Fruit fly (Drosophila melanogaster): Measurements from ENCODE around the gene Rpn3.

The Rpn3 gene

dm6 chr2L:19064706-19065105, 13.1 kb downstream of the Rpn3 start, which contains the start of gene CG17343:
Gene CG17343 (plus strand): TSS chr2L:19064929.
- TF ChIP-seq kay (GFP tag; optimal IDR thresholded peaks at IDR 0.05) (no peak), chm (GFP tag; IDR thresholded peaks at IDR 0.05) (no peak), Neu2 (GFP tag; optimal IDR thresholded peaks at IDR 0.05; ENCODE audit: borderline replicate concordance) (no peak), hbn (GFP tag; IDR thresholded peaks at IDR 0.05; ENCODE audit: partially characterized antibody) (peak; percentile 79), Sry-δ (GFP tag; optimal IDR thresholded peaks at IDR 0.05) (peak; percentile 63), tup (GFP tag; optimal IDR thresholded peaks at IDR 0.05) (no peak), CG12769 (tag; optimal IDR thresholded peaks at IDR 0.05) (no peak), crp (GFP tag; optimal IDR thresholded peaks at IDR 0.05) (peak in 1 of 2 experiments; percentile 7), CG15514 (GFP tag; optimal IDR thresholded peaks at IDR 0.05) (peak; percentile 13), rib (GFP tag; IDR thresholded peaks at IDR 0.05) (no peak), CHES-1-like (GFP tag; optimal IDR thresholded peaks at IDR 0.05) (no peak), CG14710 (tag; optimal IDR thresholded peaks at IDR 0.05) (peak; percentile 24), bcd (GFP tag; optimal IDR thresholded peaks at IDR 0.05) (no peak), Bteb2 (GFP tag; optimal IDR thresholded peaks at IDR 0.05) (no peak), Doc3 (GFP tag; IDR thresholded peaks at IDR 0.05; ENCODE audit: partially characterized antibody) (peak; percentile 77), pum (GFP tag; optimal IDR thresholded peaks at IDR 0.05) (no peak), Bgb (GFP tag; IDR thresholded peaks at IDR 0.05; ENCODE audit: partially characterized antibody) (peak; percentile 91), CG15479 (GFP tag; optimal IDR thresholded peaks at IDR 0.05) (no peak), Hr51 (GFP tag; optimal IDR thresholded peaks at IDR 0.05) (no peak), CG4617 (GFP tag; optimal IDR thresholded peaks at IDR 0.05; ENCODE audit: borderline replicate concordance) (peak; percentile 41), gce (GFP tag; IDR thresholded peaks at IDR 0.05) (no peak), CG11398 (GFP tag; optimal IDR thresholded peaks at IDR 0.05) (no peak), pzg (GFP tag; optimal IDR thresholded peaks at IDR 0.05) (peak; percentile 44), CG11560 (tag; IDR thresholded peaks at IDR 0.05) (no peak), grn (GFP tag; optimal IDR thresholded peaks at IDR 0.05) (peak; percentile 54), knrl (GFP tag; IDR thresholded peaks at IDR 0.05; ENCODE audit: partially characterized antibody) (peak; percentile 72; the same call in 2 of the 3 replicates), CG12659 (GFP tag; optimal IDR thresholded peaks at IDR 0.05) (peak; percentile 41), seq (GFP tag; IDR thresholded peaks at IDR 0.05) (no peak), hb (GFP tag; IDR thresholded peaks at IDR 0.05; ENCODE audit: partially characterized antibody) (peak; percentile 98), wdn (GFP tag; IDR thresholded peaks at IDR 0.05) (no peak), bbx (GFP tag; IDR thresholded peaks at IDR 0.05; ENCODE audit: partially characterized antibody) (peak; percentile 95), Ets97D (GFP tag; optimal IDR thresholded peaks at IDR 0.05) (peak; percentile 25), pnt (GFP tag; optimal IDR thresholded peaks at IDR 0.05) (no peak), sna (GFP tag; IDR thresholded peaks at IDR 0.05; ENCODE audit: partially characterized antibody) (peak; percentile 82), Eip74EF (GFP tag; optimal IDR thresholded peaks at IDR 0.05) (no peak), CG14860 (GFP tag; IDR thresholded peaks at IDR 0.05; ENCODE audit: partially characterized antibody) (peak; percentile 94), CG42726 (GFP tag; IDR thresholded peaks at IDR 0.05; ENCODE audit: partially characterized antibody) (peak; percentile 48; the same call in 1 of the 2 replicates), schlank (tag; optimal IDR thresholded peaks at IDR 0.05) (no peak), wor (GFP tag; IDR thresholded peaks at IDR 0.05) (no peak), CoRest (tag; optimal IDR thresholded peaks at IDR 0.05) (peak; percentile 3), br (optimal IDR thresholded peaks at IDR 0.05) (no peak), chinmo (GFP tag; IDR thresholded peaks at IDR 0.05; ENCODE audit: partially characterized antibody) (peak; percentile 93; the same call in 3 of the 4 replicates), otp (GFP tag; IDR thresholded peaks at IDR 0.05) (no peak), CG8281 (tag; optimal IDR thresholded peaks at IDR 0.05) (no peak), Pdp1 (GFP tag; optimal IDR thresholded peaks at IDR 0.05) (no peak), CG1647 (GFP tag; optimal IDR thresholded peaks at IDR 0.05) (no peak), ci (GFP tag; IDR thresholded peaks at IDR 0.05) (peak; percentile 21; the same call in 1 of the 3 replicates), HLH4C (GFP tag; IDR thresholded peaks at IDR 0.05; ENCODE audit: partially characterized antibody) (peak; percentile 99), CG32532 (GFP tag; IDR thresholded peaks at IDR 0.05) (no peak)
